Worm (Caenorhabditis elegans) whole organism, L2 larva: Measurements from ENCODE around the gene C56A3.6.

Experiments
- C34F6.9 ChIP-seq: fragments of 150-350 bp; optimal IDR thresholded peaks from 2 replicates; lab custom pipeline; 2014; ENCODE audit warnings: missing biosample characterization, missing genetic modification characterization
- F13H6.1 ChIP-seq: sonication (generic microtip); optimal IDR thresholded peaks from 2 replicates; lab custom pipeline; 2016; ENCODE audit warnings: missing genetic modification characterization, missing compliant biosample characterization
- R02D3.7 ChIP-seq: fragments of 150-350 bp; optimal IDR thresholded peaks from 2 replicates; lab custom pipeline; 2014; ENCODE audit warnings: missing biosample characterization, missing genetic modification characterization
- Y55F3AM.14 ChIP-seq: fragments of 200-800 bp; sonication (Bioruptor generic); optimal IDR thresholded peaks from 2 replicates; lab custom pipeline; 2018; ENCODE audit warnings: mild to moderate bottlenecking, missing genetic modification characterization, missing compliant biosample characterization
- ZK546.5 ChIP-seq: sonication (generic microtip); optimal IDR thresholded peaks from 2 replicates; lab custom pipeline; 2017; ENCODE audit warnings: missing biosample characterization, missing genetic modification characterization
- alr-1 ChIP-seq: fragments of 150-350 bp; optimal IDR thresholded peaks from 2 replicates; lab custom pipeline; 2014; ENCODE audit warnings: missing biosample characterization, missing genetic modification characterization
- aly-2 ChIP-seq: fragments of 150-350 bp; optimal IDR thresholded peaks from 2 replicates; lab custom pipeline; 2014; ENCODE audit warnings: missing biosample characterization, missing genetic modification characterization
- ama-1 ChIP-seq: fragments of 150-350 bp; optimal IDR thresholded peaks from 2 replicates; lab custom pipeline; 2018; ENCODE audit warnings: inconsistent platforms
- blmp-1 ChIP-seq: sonication (generic microtip); optimal IDR thresholded peaks from 2 replicates; lab custom pipeline; 2017; ENCODE audit warnings: missing genetic modification characterization, mild to moderate bottlenecking, missing compliant biosample characterization, antibody characterized with exemption, moderate library complexity; ENCODE audit not compliant: insufficient read depth
- ceh-16 ChIP-seq: fragments of 150-350 bp; optimal IDR thresholded peaks from 2 replicates; lab custom pipeline; 2014; ENCODE audit warnings: missing biosample characterization, missing genetic modification characterization
- ceh-82 ChIP-seq: fragments of 150-350 bp; optimal IDR thresholded peaks from 2 replicates; lab custom pipeline; 2014; ENCODE audit warnings: missing biosample characterization, missing genetic modification characterization
- crh-2 ChIP-seq: sonication (generic microtip); optimal IDR thresholded peaks from 2 replicates; lab custom pipeline; 2017; ENCODE audit warnings: missing biosample characterization, missing genetic modification characterization
- dmd-4 ChIP-seq: sonication (generic microtip); optimal IDR thresholded peaks from 2 replicates; lab custom pipeline; 2017; ENCODE audit warnings: missing biosample characterization, missing genetic modification characterization
- egl-27 ChIP-seq: sonication (generic microtip); optimal IDR thresholded peaks from 3 replicates; lab custom pipeline; 2017; ENCODE audit warnings: missing biosample characterization, missing genetic modification reagents, missing genetic modification characterization
- elt-1 ChIP-seq: fragments of 150-350 bp; optimal IDR thresholded peaks from 2 replicates; lab custom pipeline; 2014; ENCODE audit warnings: missing biosample characterization, missing genetic modification characterization
- elt-3 ChIP-seq: sonication (generic microtip); optimal IDR thresholded peaks from 2 replicates; lab custom pipeline; 2017; ENCODE audit warnings: missing biosample characterization, missing genetic modification characterization
- fos-1 ChIP-seq: fragments of 150-350 bp; optimal IDR thresholded peaks from 2 replicates; lab custom pipeline; 2014; ENCODE audit warnings: missing biosample characterization, missing genetic modification characterization
- gmeb-1 ChIP-seq: fragments of 150-350 bp; optimal IDR thresholded peaks from 2 replicates; lab custom pipeline; 2014; ENCODE audit warnings: missing biosample characterization, missing genetic modification characterization
- lin-11 ChIP-seq: fragments of 150-350 bp; sonication (generic microtip); optimal IDR thresholded peaks from 2 replicates; lab custom pipeline; 2014; ENCODE audit warnings: missing biosample characterization, missing genetic modification characterization, inconsistent platforms, mixed read lengths
- lin-13 ChIP-seq: fragments of 150-350 bp; optimal IDR thresholded peaks from 2 replicates; lab custom pipeline; 2014; ENCODE audit warnings: missing biosample characterization, missing genetic modification reagents, missing genetic modification characterization
- lin-39 ChIP-seq: fragments of 150-350 bp; optimal IDR thresholded peaks from 2 replicates; lab custom pipeline; 2014; ENCODE audit warnings: missing biosample characterization, missing genetic modification reagents, missing genetic modification characterization
- lsy-2 ChIP-seq, 2 experiments: fragments of 150-350 bp in 1 of 2; sonication (generic microtip) in 1 of 2; optimal IDR thresholded peaks; 2 replicates each; lab custom pipeline; 2014 to 2017; ENCODE audit warnings: missing biosample characterization in 2 of 2, missing genetic modification characterization in 2 of 2
- mab-5 ChIP-seq: fragments of 150-350 bp; optimal IDR thresholded peaks from 2 replicates; lab custom pipeline; 2014; ENCODE audit warnings: missing biosample characterization, missing genetic modification characterization
- mbf-1 ChIP-seq: sonication (generic microtip); optimal IDR thresholded peaks from 2 replicates; lab custom pipeline; 2017; ENCODE audit warnings: missing biosample characterization, missing genetic modification characterization
- mdl-1 ChIP-seq, 2 experiments: fragments of 150-350 bp in 1 of 2; sonication (generic microtip) in 1 of 2; optimal IDR thresholded peaks; 2 replicates each; lab custom pipeline; 2017; ENCODE audit warnings: missing biosample characterization in 2 of 2, missing genetic modification characterization in 2 of 2
- nhr-10 ChIP-seq: sonication (generic microtip); optimal IDR thresholded peaks from 2 replicates; lab custom pipeline; 2017; ENCODE audit warnings: missing biosample characterization, missing genetic modification characterization
- nhr-11 ChIP-seq: fragments of 150-350 bp; optimal IDR thresholded peaks from 2 replicates; lab custom pipeline; 2014; ENCODE audit warnings: missing biosample characterization, missing genetic modification characterization
- nhr-12 ChIP-seq: fragments of 150-350 bp; optimal IDR thresholded peaks from 2 replicates; lab custom pipeline; 2014; ENCODE audit warnings: missing biosample characterization, missing genetic modification characterization
- nhr-129 ChIP-seq: fragments of 150-350 bp; optimal IDR thresholded peaks from 2 replicates; lab custom pipeline; 2014; ENCODE audit warnings: missing biosample characterization, missing genetic modification characterization
- nhr-21 ChIP-seq: fragments of 150-350 bp; optimal IDR thresholded peaks from 2 replicates; lab custom pipeline; 2014; ENCODE audit warnings: missing biosample characterization, missing genetic modification characterization
- nhr-23 ChIP-seq: fragments of 150-350 bp; optimal IDR thresholded peaks from 2 replicates; lab custom pipeline; 2014; ENCODE audit warnings: missing biosample characterization, missing genetic modification reagents, missing genetic modification characterization
- nhr-237 ChIP-seq: fragments of 150-350 bp; optimal IDR thresholded peaks from 2 replicates; lab custom pipeline; 2014; ENCODE audit warnings: missing biosample characterization, missing genetic modification characterization
- nhr-6 ChIP-seq: fragments of 150-350 bp; optimal IDR thresholded peaks from 2 replicates; lab custom pipeline; 2014; ENCODE audit warnings: missing biosample characterization, missing genetic modification characterization
- nhr-77 ChIP-seq: fragments of 150-350 bp; optimal IDR thresholded peaks from 2 replicates; lab custom pipeline; 2014; ENCODE audit warnings: missing biosample characterization, missing genetic modification characterization
- peb-1 ChIP-seq: fragments of 150-350 bp; optimal IDR thresholded peaks from 2 replicates; lab custom pipeline; 2014; ENCODE audit warnings: missing biosample characterization, missing genetic modification characterization
- skn-1 ChIP-seq: sonication (generic microtip); optimal IDR thresholded peaks from 2 replicates; lab custom pipeline; 2017; ENCODE audit warnings: missing biosample characterization, missing genetic modification characterization
- sma-3 ChIP-seq: sonication (generic microtip); optimal IDR thresholded peaks from 2 replicates; lab custom pipeline; 2016; ENCODE audit warnings: missing genetic modification reagents, missing genetic modification characterization, missing compliant biosample characterization
- sma-9 ChIP-seq, 2 experiments: fragments of 150-350 bp in 1 of 2; sonication (generic microtip) in 1 of 2; optimal IDR thresholded peaks; 2 replicates each; lab custom pipeline; 2014 to 2016; ENCODE audit warnings: missing genetic modification characterization in 2 of 2, mild to moderate bottlenecking in 1 of 2, missing biosample characterization in 1 of 2, missing compliant biosample characterization in 1 of 2, missing genetic modification reagents in 1 of 2, moderate library complexity in 1 of 2
- snpc-4 ChIP-seq: fragments of 150-350 bp; optimal IDR thresholded peaks from 2 replicates; lab custom pipeline; 2014; ENCODE audit warnings: missing biosample characterization, missing genetic modification characterization
- unc-55 ChIP-seq: fragments of 150-350 bp; sonication (generic microtip); optimal IDR thresholded peaks from 3 replicates; lab custom pipeline; 2014; ENCODE audit warnings: missing biosample characterization, missing genetic modification reagents, missing genetic modification characterization
- unc-62 ChIP-seq: fragments of 150-350 bp; optimal IDR thresholded peaks from 2 replicates; lab custom pipeline; 2014; ENCODE audit warnings: missing biosample characterization, missing genetic modification reagents, missing genetic modification characterization
- zag-1 ChIP-seq: fragments of 150-350 bp; optimal IDR thresholded peaks from 2 replicates; lab custom pipeline; 2014; ENCODE audit warnings: missing biosample characterization, missing genetic modification characterization
- ztf-11 ChIP-seq: sonication (generic microtip); optimal IDR thresholded peaks from 2 replicates; lab custom pipeline; 2017; ENCODE audit warnings: missing biosample characterization, missing genetic modification characterization
- ztf-4 ChIP-seq: fragments of 150-350 bp; optimal IDR thresholded peaks from 2 replicates; lab custom pipeline; 2014; ENCODE audit warnings: missing biosample characterization, missing genetic modification characterization

C56A3.6 gene

DNA sequence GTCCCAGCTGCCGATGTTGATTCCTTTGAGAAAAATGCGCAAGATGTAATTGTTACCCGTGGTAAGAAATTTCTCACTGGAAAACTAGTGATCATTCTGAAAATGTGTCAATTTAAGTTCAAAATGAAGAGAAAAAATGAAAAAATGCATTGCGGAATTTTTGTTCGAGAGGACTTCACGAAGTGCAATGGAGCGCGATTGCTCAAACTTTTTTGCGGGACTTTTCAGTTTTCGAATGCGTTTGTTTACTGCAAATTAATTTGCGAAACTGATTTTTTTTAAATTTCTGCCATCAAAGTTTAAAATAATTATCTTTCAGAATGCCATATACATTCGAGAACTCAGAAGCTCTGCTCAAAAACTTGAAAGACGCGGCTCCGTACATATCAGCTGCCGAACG lies 12.3 kb upstream of the C56A3.6 start, which contains the start of the genes nuaf-1 and bir-2 (continued):
- TF ChIP-seq snpc-4 (tag; lab: Kevin White, UChicago) (no peak), gmeb-1 (tag; lab: Kevin White, UChicago) (peak; percentile 74), nhr-21 (tag; lab: Kevin White, UChicago) (peak; percentile 11), mdl-1 (tag; optimal IDR thresholded peaks at IDR 0.05; lab: Kevin White, UChicago) (no peak), ceh-16 (no peak), R02D3.7 (tag; lab: Kevin White, UChicago) (no peak), ztf-11 (tag; lab: Kevin White, UChicago) (no peak), ama-1 (lab: Kevin White, UChicago) (no peak)

DNA sequence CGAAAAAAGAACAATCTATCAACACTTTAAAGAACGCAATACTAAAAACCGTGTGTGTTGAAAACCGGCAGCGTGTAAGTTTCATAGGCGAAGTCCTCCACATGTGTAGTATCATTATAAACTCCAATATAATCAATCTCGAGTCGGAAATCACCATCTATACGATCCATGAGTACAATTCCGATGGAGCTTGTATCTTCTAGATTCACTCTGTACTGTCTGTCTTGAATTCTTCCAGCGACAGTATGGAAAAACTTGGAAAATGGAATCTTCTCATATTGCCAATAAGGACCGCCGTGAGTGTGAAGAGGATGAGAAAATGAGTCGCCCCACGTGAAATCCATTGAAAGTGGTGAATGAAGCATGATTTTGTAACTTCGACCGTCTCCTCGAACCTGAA lies 10.8 kb upstream of the C56A3.6 start:
- TF ChIP-seq nhr-21 (tag; lab: Kevin White, UChicago) (peak; percentile 15), ceh-16 (no peak), nhr-11 (no peak), nhr-129 (tag; lab: Kevin White, UChicago) (peak; percentile 1), lsy-2 (tag; optimal IDR thresholded peaks at IDR 0.05; lab: Kevin White, UChicago) (peak in 1 of 2 experiments; percentile 11), ama-1 (lab: Kevin White, UChicago) (peak; percentile 19), Y55F3AM.14 (peak; percentile 30), sma-3 (peak; percentile 25), fos-1 (tag; lab: Kevin White, UChicago) (no peak)

DNA sequence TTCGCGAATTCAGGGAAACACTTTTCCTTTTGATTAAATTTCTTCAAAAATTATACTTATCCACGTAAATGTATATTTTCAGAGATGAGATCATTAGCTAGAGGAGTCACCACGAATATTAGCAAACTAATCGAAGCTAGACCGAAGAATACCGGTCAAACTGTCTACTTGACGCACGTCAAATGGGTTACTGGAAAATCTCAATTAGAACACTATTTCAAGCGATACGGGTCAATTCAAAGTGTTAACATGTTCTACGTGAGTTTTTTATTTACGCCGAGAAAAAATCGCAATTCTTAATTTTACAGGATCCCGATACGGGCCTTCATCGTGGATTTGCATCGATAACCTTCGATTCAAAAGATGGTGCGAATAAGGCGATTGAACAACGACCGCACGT lies 9.6 kb upstream of the C56A3.6 start, which contains the start of gene slrp-1:
Gene slrp-1, plus strand, starts transcription at position 83 of the 400 bp plus-strand sequence.
- TF ChIP-seq dmd-4 (tag; lab: Kevin White, UChicago): no peak
- no peak for TF ChIP-seq zag-1 (tag; lab: Kevin White, UChicago)
- no peak for TF ChIP-seq Y55F3AM.14
- TF ChIP-seq skn-1 (tag; lab: Kevin White, UChicago): no peak
- TF ChIP-seq sma-3: no peak
- TF ChIP-seq nhr-129 (tag; lab: Kevin White, UChicago): no peak
- TF ChIP-seq egl-27: no peak
- no peak for TF ChIP-seq mab-5 (tag; lab: Kevin White, UChicago)
- TF ChIP-seq snpc-4 (tag; lab: Kevin White, UChicago): no peak
- no peak for TF ChIP-seq ZK546.5
- no peak for TF ChIP-seq nhr-12
- TF ChIP-seq nhr-237 (tag; lab: Kevin White, UChicago): no peak
- no peak for TF ChIP-seq alr-1 (tag; lab: Kevin White, UChicago)
- TF ChIP-seq mdl-1 (tag; optimal IDR thresholded peaks at IDR 0.05; lab: Kevin White, UChicago): no peak
- no peak for TF ChIP-seq ztf-4 (tag; lab: Kevin White, UChicago)
- TF ChIP-seq lin-13: no peak
- TF ChIP-seq gmeb-1 (tag; lab: Kevin White, UChicago): no peak
- no peak for TF ChIP-seq peb-1 (tag; lab: Kevin White, UChicago)
- no peak for TF ChIP-seq elt-3
- TF ChIP-seq crh-2 (tag; lab: Kevin White, UChicago): no peak

DNA sequence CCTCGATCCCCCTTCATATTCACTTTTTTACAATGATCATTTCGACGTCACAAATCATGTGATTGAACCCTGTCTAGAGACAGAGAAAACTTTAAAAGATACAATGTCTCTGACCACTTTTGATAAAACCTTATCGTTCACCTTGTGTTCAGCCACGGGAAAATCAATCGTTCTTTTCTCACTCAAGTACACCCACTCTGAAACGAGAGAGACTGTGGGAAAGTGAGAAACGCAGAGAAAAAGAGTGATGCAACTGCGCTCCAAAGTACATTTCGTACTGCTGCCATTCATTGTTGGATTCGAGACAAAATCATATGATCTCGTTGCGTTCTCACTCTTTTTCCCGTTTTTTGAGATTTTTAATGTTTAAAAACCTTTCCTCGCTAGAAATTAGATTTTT lies 9.0 kb upstream of the C56A3.6 start:
- TF ChIP-seq nhr-21 (tag; lab: Kevin White, UChicago): peak; percentile 96
- TF ChIP-seq ceh-16: no peak
- TF ChIP-seq lin-39 (tag; lab: Kevin White, UChicago): no peak
- TF ChIP-seq alr-1 (tag; lab: Kevin White, UChicago): no peak
- TF ChIP-seq nhr-23 (tag; lab: Kevin White, UChicago): no peak
- no peak for TF ChIP-seq nhr-6 (tag; lab: Kevin White, UChicago)
- no peak for TF ChIP-seq nhr-237 (tag; lab: Kevin White, UChicago)
- TF ChIP-seq R02D3.7 (tag; lab: Kevin White, UChicago): no peak
- no peak for TF ChIP-seq elt-1
- TF ChIP-seq sma-3: peak; percentile 95
- peak; percentile 87 for TF ChIP-seq F13H6.1
- TF ChIP-seq Y55F3AM.14: no peak
- TF ChIP-seq unc-55 (GFP tag; lab: Kevin White, UChicago): peak; percentile 85
- TF ChIP-seq lin-11 (tag; lab: Kevin White, UChicago): no peak
- peak; percentile 96 for TF ChIP-seq crh-2 (tag; lab: Kevin White, UChicago)
- peak; percentile 89 for TF ChIP-seq sma-9 (GFP tag; optimal IDR thresholded peaks at IDR 0.05; lab: Kevin White, UChicago)
- no peak for TF ChIP-seq sma-9 (tag; optimal IDR thresholded peaks at IDR 0.05; lab: Kevin White, UChicago)
- no peak for TF ChIP-seq ZK546.5
- TF ChIP-seq dmd-4 (tag; lab: Kevin White, UChicago): no peak
- peak in 1 of 2 experiments; percentile 65 for TF ChIP-seq mdl-1 (tag; optimal IDR thresholded peaks at IDR 0.05; lab: Kevin White, UChicago)
- TF ChIP-seq lsy-2 (tag; optimal IDR thresholded peaks at IDR 0.05; lab: Kevin White, UChicago): peak; percentile 47 to 91
- TF ChIP-seq C34F6.9 (tag; lab: Kevin White, UChicago): peak; percentile 98
- TF ChIP-seq ceh-82 (tag; lab: Kevin White, UChicago): peak; percentile 22
- no peak for TF ChIP-seq nhr-10 (tag; lab: Kevin White, UChicago)
- peak; percentile 88 for TF ChIP-seq gmeb-1 (tag; lab: Kevin White, UChicago)
- TF ChIP-seq unc-62 (GFP tag; lab: Kevin White, UChicago): no peak
- peak; percentile 56 for TF ChIP-seq zag-1 (tag; lab: Kevin White, UChicago)
- no peak for TF ChIP-seq nhr-77
- peak; percentile 4 for TF ChIP-seq egl-27
- TF ChIP-seq ztf-4 (tag; lab: Kevin White, UChicago): peak; percentile 76
- TF ChIP-seq aly-2: no peak
- no peak for TF ChIP-seq nhr-11
- TF ChIP-seq fos-1 (tag; lab: Kevin White, UChicago): peak; percentile 88
- no peak for TF ChIP-seq mbf-1 (tag; lab: Kevin White, UChicago)
- no peak for TF ChIP-seq elt-3
- no peak for TF ChIP-seq ztf-11 (tag; lab: Kevin White, UChicago)
- TF ChIP-seq mab-5 (tag; lab: Kevin White, UChicago): peak; percentile 59
- TF ChIP-seq blmp-1: peak; percentile 75
